Fruit fly (Drosophila melanogaster) Kc167 (cell line): Measurements from ENCODE around the gene RhoGEF64C.

ENCODE experiments used
- Myc ChIP-seq: fragments of >200 bp; optimal IDR thresholded peaks from 2 replicates; lab custom pipeline; 2017; ENCODE audit warnings: missing external identifiers
- Sin3A ChIP-seq: fragments of >200 bp; optimal IDR thresholded peaks from 2 replicates; lab custom pipeline; 2018; ENCODE audit warnings: missing external identifiers
- psq ChIP-seq: fragments of >200 bp; optimal IDR thresholded peaks from 2 replicates; lab custom pipeline; 2017; ENCODE audit warnings: missing external identifiers

- TF ChIP-seq psq (lab: Kevin White, UChicago) = no peak
- TF ChIP-seq Myc = no peak
- TF ChIP-seq Sin3A (lab: Kevin White, UChicago) = no peak
These were observed 16.0 kb downstream of the RhoGEF64C start for dm6 chr3L:4708536-4708935.
